Worm (Caenorhabditis elegans) whole organism, late embryonic: Measurements from ENCODE around the gene sshk-1.

Source experiments
- F13H6.1 ChIP-seq: sonication (generic microtip); optimal IDR thresholded peaks from 2 replicates; lab custom pipeline; 2016; ENCODE audit warnings: missing genetic modification characterization, missing compliant biosample characterization
- ama-1 ChIP-seq: fragments of 150-350 bp; optimal IDR thresholded peaks from 2 replicates; lab custom pipeline; 2014
- ceh-19 ChIP-seq: fragments of 200-800 bp; sonication (Bioruptor generic); optimal IDR thresholded peaks from 2 replicates; lab custom pipeline; 2018; ENCODE audit warnings: mild to moderate bottlenecking, missing genetic modification characterization, missing compliant biosample characterization
- ceh-24 ChIP-seq: sonication (generic microtip); optimal IDR thresholded peaks from 2 replicates; lab custom pipeline; 2016; ENCODE audit warnings: mild to moderate bottlenecking, missing genetic modification characterization, missing compliant biosample characterization
- ceh-30 ChIP-seq: fragments of 150-350 bp; optimal IDR thresholded peaks from 2 replicates; lab custom pipeline; 2014; ENCODE audit warnings: missing biosample characterization, missing genetic modification characterization
- ceh-34 ChIP-seq: sonication (generic microtip); optimal IDR thresholded peaks from 2 replicates; lab custom pipeline; 2016; ENCODE audit warnings: mild to moderate bottlenecking, missing genetic modification characterization, missing compliant biosample characterization
- ceh-48 ChIP-seq: sonication (generic microtip); optimal IDR thresholded peaks from 2 replicates; lab custom pipeline; 2016; ENCODE audit warnings: missing genetic modification characterization, inconsistent platforms, missing compliant biosample characterization
- elt-2 ChIP-seq: sonication (generic microtip); optimal IDR thresholded peaks from 2 replicates; lab custom pipeline; 2016; ENCODE audit warnings: missing genetic modification reagents, missing genetic modification characterization, missing compliant biosample characterization
- ets-4 ChIP-seq: sonication (generic microtip); optimal IDR thresholded peaks from 2 replicates; lab custom pipeline; 2016; ENCODE audit warnings: missing genetic modification characterization, missing compliant biosample characterization
- eyg-1 ChIP-seq: sonication (generic microtip); optimal IDR thresholded peaks from 2 replicates; lab custom pipeline; 2016; ENCODE audit warnings: missing genotype, missing genetic modification characterization, missing compliant biosample characterization
- fkh-10 ChIP-seq: fragments of 150-350 bp; optimal IDR thresholded peaks from 2 replicates; lab custom pipeline; 2014; ENCODE audit warnings: missing biosample characterization, missing genetic modification reagents, missing genetic modification characterization
- hlh-30 ChIP-seq: sonication (generic microtip); optimal IDR thresholded peaks from 2 replicates; lab custom pipeline; 2017; ENCODE audit warnings: antibody characterized with exemption, missing genetic modification characterization, missing compliant biosample characterization; ENCODE audit not compliant: insufficient read depth
- hlh-8 ChIP-seq: sonication (generic microtip); optimal IDR thresholded peaks from 2 replicates; lab custom pipeline; 2016; ENCODE audit warnings: missing genotype, missing genetic modification characterization, missing compliant biosample characterization
- mec-3 ChIP-seq: sonication (generic microtip); optimal IDR thresholded peaks from 2 replicates; lab custom pipeline; 2016; ENCODE audit warnings: borderline replicate concordance, missing genetic modification characterization, missing compliant biosample characterization
- npax-4 ChIP-seq: sonication (generic microtip); optimal IDR thresholded peaks from 2 replicates; lab custom pipeline; 2016; ENCODE audit warnings: missing genetic modification characterization, missing compliant biosample characterization
- pag-3 ChIP-seq: sonication (generic microtip); optimal IDR thresholded peaks from 2 replicates; lab custom pipeline; 2016; ENCODE audit warnings: missing compliant biosample characterization, missing genetic modification characterization, borderline replicate concordance
- pax-1 ChIP-seq: fragments of 150-350 bp; optimal IDR thresholded peaks from 2 replicates; lab custom pipeline; 2014; ENCODE audit warnings: missing biosample characterization, missing genetic modification characterization
- pqm-1 ChIP-seq: sonication (generic microtip); optimal IDR thresholded peaks from 2 replicates; lab custom pipeline; 2016; ENCODE audit warnings: missing genetic modification characterization, missing compliant biosample characterization
- pros-1 ChIP-seq: fragments of 150-350 bp; optimal IDR thresholded peaks from 2 replicates; lab custom pipeline; 2014; ENCODE audit warnings: missing biosample characterization, missing genetic modification reagents, missing genetic modification characterization
- sdc-2 ChIP-seq: sonication (generic microtip); optimal IDR thresholded peaks from 2 replicates; lab custom pipeline; 2016; ENCODE audit warnings: missing genotype, missing genetic modification characterization, missing compliant biosample characterization
- syd-9 ChIP-seq: sonication (generic microtip); optimal IDR thresholded peaks from 2 replicates; lab custom pipeline; 2016; ENCODE audit warnings: mild to moderate bottlenecking, missing genetic modification characterization, moderate library complexity, missing compliant biosample characterization
- tbx-7 ChIP-seq: sonication (generic microtip); optimal IDR thresholded peaks from 2 replicates; lab custom pipeline; 2016; ENCODE audit warnings: missing genotype, missing genetic modification characterization, missing compliant biosample characterization
- unc-42 ChIP-seq: sonication (generic microtip); optimal IDR thresholded peaks from 2 replicates; lab custom pipeline; 2016; ENCODE audit warnings: missing genotype, missing genetic modification characterization, missing compliant biosample characterization
- unc-86 ChIP-seq: sonication (generic microtip); optimal IDR thresholded peaks from 2 replicates; lab custom pipeline; 2016; ENCODE audit warnings: missing genetic modification characterization, missing compliant biosample characterization

The sshk-1 gene

ce11 chrV:20853581-20854161, 37.7 kb downstream of the sshk-1 start, which contains the start of gene F31D4.5:
TSS of gene F31D4.5 (plus strand) at chrV:20854071.
- no peak for TF ChIP-seq pros-1 (tag; lab: Kevin White, UChicago)
- TF ChIP-seq unc-42, result peak; percentile 39
- no peak for TF ChIP-seq npax-4 (tag; lab: Kevin White, UChicago)
- TF ChIP-seq elt-2 (tag; lab: Kevin White, UChicago), result peak; percentile 31
- no peak for TF ChIP-seq eyg-1 (tag; lab: Kevin White, UChicago)
- no peak for TF ChIP-seq mec-3 (tag; lab: Kevin White, UChicago)

ce11 chrV:20861080-20861479, 45.1 kb downstream of the sshk-1 start, which contains the start of gene try-4:
TSS of gene try-4 (minus strand) at chrV:20861153.
- TF ChIP-seq pag-3 (tag; lab: Kevin White, UChicago), result no peak
- TF ChIP-seq syd-9 (tag; lab: Kevin White, UChicago), result no peak
- no peak for TF ChIP-seq pqm-1 (tag; lab: Kevin White, UChicago)
- no peak for TF ChIP-seq hlh-30 (tag; lab: Kevin White, UChicago)
- TF ChIP-seq pax-1 (tag; lab: Kevin White, UChicago), result no peak
- no peak for TF ChIP-seq ceh-48
- TF ChIP-seq tbx-7, result no peak

- no peak for TF ChIP-seq F13H6.1 (tag; lab: Kevin White, UChicago)
- no peak for TF ChIP-seq ceh-19 (GFP tag; lab: Kevin White, UChicago)
- TF ChIP-seq ceh-34 (tag; lab: Kevin White, UChicago), result no peak
- no peak for TF ChIP-seq hlh-8 (tag; lab: Kevin White, UChicago)
- no peak for TF ChIP-seq elt-2 (tag; lab: Kevin White, UChicago)
- TF ChIP-seq fkh-10 (GFP tag; lab: Kevin White, UChicago), result no peak
- TF ChIP-seq ama-1 (lab: Kevin White, UChicago), result no peak
- no peak for TF ChIP-seq ets-4 (tag; lab: Kevin White, UChicago)
- TF ChIP-seq ceh-24 (tag; lab: Kevin White, UChicago), result no peak
- no peak for TF ChIP-seq ceh-30 (tag; lab: Kevin White, UChicago)
- no peak for TF ChIP-seq sdc-2 (tag; lab: Kevin White, UChicago)
- no peak for TF ChIP-seq unc-86
- no peak for TF ChIP-seq mec-3 (tag; lab: Kevin White, UChicago)
These were observed 46.7 kb downstream of the sshk-1 start, which contains the start of gene twk-35 for ce11 chrV:20862681-20863080. TSS of gene twk-35 (plus strand) at chrV:20862981.
